Worm (Caenorhabditis elegans): Measurements from ENCODE around the gene nhl-3.

- TF ChIP-seq ztf-4 (tag; optimal IDR thresholded peaks at IDR 0.05) (no peak), nhr-11 (tag; optimal IDR thresholded peaks at IDR 0.05) (no peak), ztf-11 (tag; optimal IDR thresholded peaks at IDR 0.05) (no peak), unc-130 (tag; optimal IDR thresholded peaks at IDR 0.05) (no peak), ama-1 (optimal IDR thresholded peaks at IDR 0.05) (no peak), hpl-2 (GFP tag; optimal IDR thresholded peaks at IDR 0.05) (no peak), lin-13 (GFP tag; optimal IDR thresholded peaks at IDR 0.05) (no peak), jun-1 (tag; optimal IDR thresholded peaks at IDR 0.05) (no peak), ces-1 (GFP tag; optimal IDR thresholded peaks at IDR 0.05) (no peak), snpc-4 (tag; optimal IDR thresholded peaks at IDR 0.05) (no peak), nhr-237 (tag; optimal IDR thresholded peaks at IDR 0.05) (no peak)
Measured at ce11 chrII:614701-615100, 12.8 kb upstream of the nhl-3 start.
